Worm (Caenorhabditis elegans) whole organism, L3 larva: ENCODE results near the gene tpk-1.

Experiments
- R02D3.7 ChIP-seq: fragments of 150-350 bp; optimal IDR thresholded peaks from 2 replicates; lab custom pipeline; 2014; ENCODE audit warnings: missing biosample characterization, missing genetic modification characterization
- ZK546.5 ChIP-seq: sonication (generic microtip); optimal IDR thresholded peaks from 2 replicates; lab custom pipeline; 2017; ENCODE audit warnings: missing biosample characterization, missing genetic modification characterization
- aly-2 ChIP-seq: fragments of 150-350 bp; optimal IDR thresholded peaks from 2 replicates; lab custom pipeline; 2014; ENCODE audit warnings: missing biosample characterization, missing genetic modification characterization
- ama-1 ChIP-seq: fragments of 150-350 bp; optimal IDR thresholded peaks from 2 replicates; lab custom pipeline; 2018
- ceh-28 ChIP-seq: fragments of 150-350 bp; optimal IDR thresholded peaks from 2 replicates; lab custom pipeline; 2014; ENCODE audit warnings: missing biosample characterization, missing genetic modification reagents, missing genetic modification characterization
- ceh-9 ChIP-seq: sonication (generic microtip); optimal IDR thresholded peaks from 2 replicates; lab custom pipeline; 2018; ENCODE audit warnings: missing biosample characterization, missing genetic modification characterization
- egl-27 ChIP-seq: sonication (generic microtip); optimal IDR thresholded peaks from 4 replicates; lab custom pipeline; 2017; ENCODE audit warnings: missing biosample characterization, missing genetic modification reagents, missing genetic modification characterization
- elt-2 ChIP-seq: sonication (generic microtip); optimal IDR thresholded peaks from 2 replicates; lab custom pipeline; 2016; ENCODE audit warnings: missing genetic modification reagents, mild to moderate bottlenecking, missing genetic modification characterization, missing compliant biosample characterization
- fkh-10 ChIP-seq: sonication (generic microtip); optimal IDR thresholded peaks from 2 replicates; lab custom pipeline; 2017; ENCODE audit warnings: missing biosample characterization, missing genetic modification reagents, missing genetic modification characterization
- fos-1 ChIP-seq: fragments of 150-350 bp; optimal IDR thresholded peaks from 2 replicates; lab custom pipeline; 2014; ENCODE audit warnings: missing biosample characterization, missing genetic modification characterization
- hmg-11 ChIP-seq: sonication (generic microtip); optimal IDR thresholded peaks from 2 replicates; lab custom pipeline; 2016; ENCODE audit warnings: missing genetic modification characterization, missing compliant biosample characterization
- jun-1 ChIP-seq: fragments of 150-350 bp; optimal IDR thresholded peaks from 2 replicates; lab custom pipeline; 2014; ENCODE audit warnings: missing biosample characterization, missing genetic modification reagents, missing genetic modification characterization
- lin-15B ChIP-seq: fragments of 150-350 bp; optimal IDR thresholded peaks from 2 replicates; lab custom pipeline; 2014; ENCODE audit warnings: missing biosample characterization, missing genetic modification characterization
- lin-39 ChIP-seq: fragments of 150-350 bp; optimal IDR thresholded peaks from 2 replicates; lab custom pipeline; 2018; ENCODE audit warnings: missing biosample characterization, missing genetic modification reagents, missing genetic modification characterization
- lsy-12 ChIP-seq: sonication (generic microtip); optimal IDR thresholded peaks from 2 replicates; lab custom pipeline; 2016; ENCODE audit warnings: mild to moderate bottlenecking, missing genetic modification characterization, missing compliant biosample characterization
- mdl-1 ChIP-seq: fragments of 150-350 bp; optimal IDR thresholded peaks from 2 replicates; lab custom pipeline; 2014; ENCODE audit warnings: missing biosample characterization, missing genetic modification characterization
- mml-1 ChIP-seq: fragments of 150-350 bp; sonication (generic microtip); optimal IDR thresholded peaks from 3 replicates; lab custom pipeline; 2014; ENCODE audit warnings: missing biosample characterization, missing genetic modification characterization
- nhr-11 ChIP-seq: fragments of 150-350 bp; optimal IDR thresholded peaks from 2 replicates; lab custom pipeline; 2014; ENCODE audit warnings: missing biosample characterization, missing genetic modification characterization
- nhr-23 ChIP-seq: fragments of 150-350 bp; optimal IDR thresholded peaks from 2 replicates; lab custom pipeline; 2014; ENCODE audit warnings: missing biosample characterization, missing genetic modification reagents, missing genetic modification characterization
- nhr-237 ChIP-seq: fragments of 150-350 bp; optimal IDR thresholded peaks from 2 replicates; lab custom pipeline; 2014; ENCODE audit warnings: missing biosample characterization, missing genetic modification characterization
- nhr-25 ChIP-seq: sonication (generic microtip); optimal IDR thresholded peaks from 2 replicates; lab custom pipeline; 2017; ENCODE audit warnings: missing biosample characterization, missing genetic modification characterization
- nhr-28 ChIP-seq: fragments of 150-350 bp; optimal IDR thresholded peaks from 2 replicates; lab custom pipeline; 2014; ENCODE audit warnings: missing biosample characterization, missing genetic modification characterization
- nhr-43 ChIP-seq: sonication (generic microtip); optimal IDR thresholded peaks from 2 replicates; lab custom pipeline; 2016; ENCODE audit warnings: mild to moderate bottlenecking, missing genetic modification characterization, missing compliant biosample characterization; ENCODE audit not compliant: poor library complexity, severe bottlenecking
- nhr-76 ChIP-seq: fragments of 150-350 bp; sonication (generic microtip); optimal IDR thresholded peaks from 5 replicates; lab custom pipeline; 2014; ENCODE audit warnings: missing biosample characterization, missing genetic modification characterization
- nhr-77 ChIP-seq: fragments of 150-350 bp; optimal IDR thresholded peaks from 2 replicates; lab custom pipeline; 2014; ENCODE audit warnings: missing biosample characterization, missing genetic modification characterization
- pqm-1 ChIP-seq: fragments of 150-350 bp; optimal IDR thresholded peaks from 2 replicates; lab custom pipeline; 2017; ENCODE audit warnings: missing biosample characterization, missing genetic modification characterization, inconsistent platforms
- sea-2 ChIP-seq: fragments of 150-350 bp; sonication (generic microtip); optimal IDR thresholded peaks from 4 replicates; lab custom pipeline; 2014; ENCODE audit warnings: missing biosample characterization, missing genetic modification reagents, missing genetic modification characterization
- skn-1 ChIP-seq: fragments of 150-350 bp; optimal IDR thresholded peaks from 2 replicates; lab custom pipeline; 2014; ENCODE audit warnings: missing biosample characterization, missing genetic modification characterization
- snpc-4 ChIP-seq: fragments of 150-350 bp; optimal IDR thresholded peaks from 2 replicates; lab custom pipeline; 2014; ENCODE audit warnings: missing biosample characterization, missing genetic modification characterization
- tbx-2 ChIP-seq: sonication (generic microtip); optimal IDR thresholded peaks from 2 replicates; lab custom pipeline; 2016; ENCODE audit warnings: mild to moderate bottlenecking, missing genetic modification characterization, missing compliant biosample characterization
- zag-1 ChIP-seq: fragments of 150-350 bp; optimal IDR thresholded peaks from 2 replicates; lab custom pipeline; 2014; ENCODE audit warnings: missing biosample characterization, missing genetic modification characterization

Gene tpk-1

ce11 chrIII:8910139-8910538 lies 1.8 kb upstream of the tpk-1 start:
- TF ChIP-seq lin-15B (tag; lab: Kevin White, UChicago) (no peak), tbx-2 (tag; lab: Kevin White, UChicago) (no peak), elt-2 (tag; lab: Kevin White, UChicago) (no peak), lsy-12 (tag; lab: Kevin White, UChicago) (no peak), ceh-28 (tag; lab: Kevin White, UChicago) (no peak), nhr-25 (tag; lab: Kevin White, UChicago) (no peak), fkh-10 (GFP tag; lab: Kevin White, UChicago) (no peak), ZK546.5 (tag; lab: Kevin White, UChicago) (no peak), lin-39 (tag; lab: Kevin White, UChicago) (no peak), fos-1 (no peak), pqm-1 (tag; lab: Kevin White, UChicago) (no peak), nhr-237 (no peak)

- TF ChIP-seq skn-1 (tag; lab: Kevin White, UChicago) (no peak), zag-1 (no peak), nhr-11 (tag; lab: Kevin White, UChicago) (no peak), egl-27 (tag; lab: Kevin White, UChicago) (no peak), nhr-77 (tag; lab: Kevin White, UChicago) (no peak)
Measured at ce11 chrIII:8913469-8913868, 1.5 kb downstream of the tpk-1 start, which contains the start of gene trxr-2. TSS of gene trxr-2 (plus strand) at chrIII:8913769.

- TF ChIP-seq R02D3.7 (tag; lab: Kevin White, UChicago) (no peak), nhr-77 (tag; lab: Kevin White, UChicago) (no peak), lsy-12 (tag; lab: Kevin White, UChicago) (no peak), nhr-43 (tag; lab: Kevin White, UChicago) (no peak), lin-39 (tag; lab: Kevin White, UChicago) (no peak), nhr-28 (tag; lab: Kevin White, UChicago) (no peak), ceh-9 (tag; lab: Kevin White, UChicago) (no peak), hmg-11 (tag; lab: Kevin White, UChicago) (no peak)
Measured at ce11 chrIII:8917879-8918381, 6.0 kb downstream of the tpk-1 start, which contains the start of gene cdc-25.3. TSS of gene cdc-25.3 (minus strand) at chrIII:8917929.

ce11 chrIII:8919784-8920183 lies 7.8 kb downstream of the tpk-1 start, which contains the start of gene ZK637.15:
TSS of gene ZK637.15 (plus strand) at chrIII:8920084.
- TF ChIP-seq ceh-9 (tag; lab: Kevin White, UChicago) (no peak), zag-1 (no peak), sea-2 (GFP tag; lab: Kevin White, UChicago) (no peak), aly-2 (tag; lab: Kevin White, UChicago) (no peak), mdl-1 (tag; lab: Kevin White, UChicago) (no peak), hmg-11 (tag; lab: Kevin White, UChicago) (no peak), nhr-23 (tag; lab: Kevin White, UChicago) (no peak), nhr-237 (no peak), ama-1 (no peak), nhr-28 (tag; lab: Kevin White, UChicago) (no peak), snpc-4 (tag; lab: Kevin White, UChicago) (no peak), nhr-76 (no peak), lsy-12 (tag; lab: Kevin White, UChicago) (no peak)

ce11 chrIII:8922061-8922460 lies 10.1 kb downstream of the tpk-1 start:
- no peak for TF ChIP-seq ZK546.5 (tag; lab: Kevin White, UChicago)
- peak; percentile 87 for TF ChIP-seq ama-1
- TF ChIP-seq, all 47 proteins: peak for 1

ce11 chrIII:8923240-8923734 lies 11.3 kb downstream of the tpk-1 start, which contains the start of gene glb-1:
TSS of gene glb-1 (minus strand) at chrIII:8923290.
- no peak for TF ChIP-seq jun-1 (tag; lab: Kevin White, UChicago)
- TF ChIP-seq nhr-23 (tag; lab: Kevin White, UChicago): peak; percentile 15
- TF ChIP-seq mml-1 (tag; lab: Kevin White, UChicago): no peak
